Worm (Caenorhabditis elegans) whole organism, L1 larva: Measurements from ENCODE around the gene W02D7.8.
"Not testable (repeated sequence)": the region's sequence is repeated elsewhere in the genome, so short reads cannot be mapped to it uniquely, and the experiment has no call there.

Source experiments
- ceh-8 ChIP-seq: fragments of 200-800 bp; sonication (Bioruptor generic); optimal IDR thresholded peaks from 2 replicates; lab custom pipeline; 2018; ENCODE audit warnings: mild to moderate bottlenecking, missing genetic modification characterization, moderate library complexity, missing compliant biosample characterization
- elt-2 ChIP-seq: sonication (generic microtip); optimal IDR thresholded peaks from 2 replicates; lab custom pipeline; 2016; ENCODE audit warnings: missing genetic modification characterization, mild to moderate bottlenecking, inconsistent platforms, missing compliant biosample characterization, missing genetic modification reagents
- fkh-8 ChIP-seq: sonication (generic microtip); optimal IDR thresholded peaks from 2 replicates; lab custom pipeline; 2016; ENCODE audit warnings: mild to moderate bottlenecking, missing genetic modification characterization, missing compliant biosample characterization
- lin-35 ChIP-seq, 2 experiments: fragments of 150-350 bp; optimal IDR thresholded peaks; 2 replicates each; lab custom pipeline; 2014; ENCODE audit warnings: missing biosample characterization in 2 of 2, missing genetic modification characterization in 2 of 2, missing genetic modification reagents in 2 of 2
- nhr-90 ChIP-seq: sonication (generic microtip); optimal IDR thresholded peaks from 2 replicates; lab custom pipeline; 2016; ENCODE audit warnings: mild to moderate bottlenecking, missing genetic modification characterization, missing compliant biosample characterization; ENCODE audit not compliant: poor library complexity
- rnt-1 ChIP-seq: sonication (generic microtip); optimal IDR thresholded peaks from 2 replicates; lab custom pipeline; 2016; ENCODE audit warnings: mild to moderate bottlenecking, missing genetic modification characterization, moderate library complexity, missing compliant biosample characterization
- sptf-1 ChIP-seq: fragments of 150-350 bp; optimal IDR thresholded peaks from 2 replicates; lab custom pipeline; 2014; ENCODE audit warnings: missing biosample characterization, missing genetic modification characterization
- unc-130 ChIP-seq: fragments of 150-350 bp; optimal IDR thresholded peaks from 2 replicates; lab custom pipeline; 2017; ENCODE audit warnings: missing biosample characterization, missing genetic modification characterization, inconsistent platforms

- TF ChIP-seq rnt-1; fkh-8 (tag; lab: Kevin White, UChicago); elt-2 (tag; lab: Kevin White, UChicago); nhr-90 (tag; lab: Kevin White, UChicago); lin-35 (GFP tag; optimal IDR thresholded peaks at IDR 0.05; lab: Kevin White, UChicago); ceh-8 (GFP tag; lab: Kevin White, UChicago); unc-130 (tag; lab: Kevin White, UChicago); sptf-1 (tag; lab: Kevin White, UChicago): not testable (repeated sequence)
Observed at ce11 chrV:8340924-8341323, 34.7 kb upstream of the W02D7.8 start, which contains the start of gene C08D8.7.
